Worm (Caenorhabditis elegans) whole organism, young adult: ENCODE results near the gene C33F10.8.
A peak's percentile ranks its signal among the peaks of the same experiment; 100 is the strongest.

Source experiments
- B0019.2 ChIP-seq: fragments of 200-800 bp; sonication (Bioruptor generic); conservative IDR thresholded peaks from 2 replicates; pipeline ENCODE4 v1.3.6; 2022; ENCODE audit warnings: missing genetic modification reagents, missing genetic modification characterization, missing compliant biosample characterization
- B0035.1 ChIP-seq: sonication (generic microtip); optimal IDR thresholded peaks from 2 replicates; lab custom pipeline; 2016; ENCODE audit warnings: missing genetic modification characterization, mild to moderate bottlenecking, missing compliant biosample characterization, missing genotype, missing genetic modification reagents
- B0336.3 ChIP-seq: fragments of 200-800 bp; sonication (Bioruptor generic); IDR thresholded peaks from 2 replicates; pipeline ENCODE4 v1.3.6; 2022; ENCODE audit warnings: missing genetic modification characterization, missing compliant biosample characterization
- C06A6.2 ChIP-seq: fragments of 200-800 bp; sonication (Bioruptor generic); conservative IDR thresholded peaks from 2 replicates; pipeline ENCODE4 v1.3.6; 2022; ENCODE audit warnings: missing genetic modification characterization, missing compliant biosample characterization
- C17E4.6 ChIP-seq: fragments of 200-800 bp; sonication (Bioruptor generic); IDR thresholded peaks from 2 replicates; pipeline ENCODE4 v1.3.6; 2022; ENCODE audit warnings: missing genetic modification reagents, missing genetic modification characterization, missing compliant biosample characterization
- F10E7.11 ChIP-seq: sonication (generic microtip); optimal IDR thresholded peaks from 2 replicates; lab custom pipeline; 2017; ENCODE audit warnings: mild to moderate bottlenecking, missing genetic modification characterization, moderate library complexity, missing compliant biosample characterization
- F37B4.10 ChIP-seq: fragments of 200-800 bp; sonication (Bioruptor generic); IDR thresholded peaks from 2 replicates; pipeline ENCODE4 v1.3.6; 2022; ENCODE audit warnings: missing genetic modification characterization, missing compliant biosample characterization
- F57A8.1 ChIP-seq: fragments of 200-800 bp; sonication (Bioruptor generic); optimal IDR thresholded peaks from 2 replicates; lab custom pipeline; 2018; ENCODE audit warnings: mild to moderate bottlenecking, missing genetic modification characterization, moderate library complexity, missing compliant biosample characterization
- Y79H2A.3 ChIP-seq: fragments of 200-800 bp; sonication (Bioruptor generic); conservative IDR thresholded peaks from 2 replicates; pipeline ENCODE4 v1.3.6; 2022; ENCODE audit warnings: missing genetic modification reagents, missing genetic modification characterization, missing compliant biosample characterization
- Y95B8A.8 ChIP-seq: fragments of 200-800 bp; sonication (Bioruptor generic); IDR thresholded peaks from 2 replicates; pipeline ENCODE4 v1.3.6; 2022; ENCODE audit warnings: missing genetic modification reagents, missing genetic modification characterization, missing compliant biosample characterization
- athp-1 ChIP-seq: sonication (generic microtip); optimal IDR thresholded peaks from 2 replicates; lab custom pipeline; 2017; ENCODE audit warnings: mild to moderate bottlenecking, missing genetic modification characterization, missing compliant biosample characterization
- ccch-3 ChIP-seq: fragments of 200-800 bp; sonication (Bioruptor generic); optimal IDR thresholded peaks from 2 replicates; lab custom pipeline; 2018; ENCODE audit warnings: mild to moderate bottlenecking, missing genetic modification characterization, missing compliant biosample characterization
- cebp-1 ChIP-seq, 2 experiments: fragments of 200-800 bp in 1 of 2; sonication (Bioruptor generic) in 1 of 2; sonication (generic microtip) in 1 of 2; IDR thresholded peaks in 1 of 2; optimal IDR thresholded peaks in 1 of 2; 2 replicates each; pipeline versions ENCODE4 v1.3.6 to Lab custom; 2017 to 2022; ENCODE audit warnings: missing compliant biosample characterization in 2 of 2, missing genetic modification characterization in 2 of 2, mild to moderate bottlenecking in 1 of 2, missing genetic modification reagents in 1 of 2, moderate library complexity in 1 of 2
- cebp-2 ChIP-seq: fragments of 200-800 bp; sonication (Bioruptor generic); IDR thresholded peaks from 2 replicates; pipeline ENCODE4 v1.3.6; 2022; ENCODE audit warnings: missing genetic modification characterization, missing compliant biosample characterization
- ceh-100 ChIP-seq: fragments of 200-800 bp; sonication (Bioruptor generic); IDR thresholded peaks from 2 replicates; pipeline ENCODE4 v1.3.6; 2022; ENCODE audit warnings: missing genetic modification reagents, missing genetic modification characterization, missing compliant biosample characterization
- ceh-79 ChIP-seq: sonication (generic microtip); optimal IDR thresholded peaks from 2 replicates; lab custom pipeline; 2017; ENCODE audit warnings: mild to moderate bottlenecking, missing genetic modification characterization, missing compliant biosample characterization
- chd-7 ChIP-seq: sonication (generic microtip); optimal IDR thresholded peaks from 2 replicates; lab custom pipeline; 2016; ENCODE audit warnings: mild to moderate bottlenecking, missing genetic modification characterization, moderate library complexity, missing compliant biosample characterization
- die-1 ChIP-seq: sonication (generic microtip); optimal IDR thresholded peaks from 2 replicates; lab custom pipeline; 2016; ENCODE audit warnings: missing genotype, mild to moderate bottlenecking, missing genetic modification characterization, missing compliant biosample characterization
- dox-1 ChIP-seq: fragments of 200-800 bp; sonication (Bioruptor generic); IDR thresholded peaks from 2 replicates; pipeline ENCODE4 v1.3.6; 2022; ENCODE audit warnings: missing genetic modification reagents, missing genetic modification characterization, missing compliant biosample characterization
- egl-18 ChIP-seq: fragments of 200-800 bp; sonication (Bioruptor generic); IDR thresholded peaks from 2 replicates; pipeline ENCODE4 v1.3.6; 2022; ENCODE audit warnings: missing genetic modification reagents, missing genetic modification characterization, missing compliant biosample characterization
- ets-4 ChIP-seq: fragments of 200-800 bp; sonication (Bioruptor generic); optimal IDR thresholded peaks from 2 replicates; lab custom pipeline; 2018; ENCODE audit warnings: mild to moderate bottlenecking, missing genetic modification characterization, missing compliant biosample characterization
- fkh-3 ChIP-seq: sonication (generic microtip); optimal IDR thresholded peaks from 2 replicates; lab custom pipeline; 2016; ENCODE audit warnings: mild to moderate bottlenecking, missing genetic modification characterization, missing compliant biosample characterization
- hlh-12 ChIP-seq: sonication (generic microtip); optimal IDR thresholded peaks from 2 replicates; lab custom pipeline; 2016; ENCODE audit warnings: missing genetic modification characterization, missing compliant biosample characterization
- hmg-1.2 ChIP-seq: fragments of 200-800 bp; sonication (Bioruptor generic); IDR thresholded peaks from 2 replicates; pipeline ENCODE4 v1.3.6; 2022; ENCODE audit warnings: missing genetic modification reagents, missing genetic modification characterization, missing compliant biosample characterization
- hmg-20 ChIP-seq: fragments of 200-800 bp; sonication (Bioruptor generic); IDR thresholded peaks from 2 replicates; pipeline ENCODE4 v1.3.6; 2022; ENCODE audit warnings: missing genetic modification reagents, missing genetic modification characterization, missing compliant biosample characterization
- lin-35 ChIP-seq, 3 experiments: fragments of 150-350 bp in 2 of 3; sonication (generic microtip) in 1 of 3; optimal IDR thresholded peaks; 2 replicates each; lab custom pipeline; 2014 to 2018; ENCODE audit warnings: missing biosample characterization in 3 of 3, missing genetic modification characterization in 3 of 3, missing genetic modification reagents in 3 of 3
- lin-40 ChIP-seq: sonication (generic microtip); optimal IDR thresholded peaks from 2 replicates; lab custom pipeline; 2016; ENCODE audit warnings: missing genetic modification characterization, mild to moderate bottlenecking, missing compliant biosample characterization, missing genotype, missing genetic modification reagents
- lir-1 ChIP-seq: fragments of 200-800 bp; sonication (Bioruptor generic); conservative IDR thresholded peaks from 2 replicates; pipeline ENCODE4 v1.3.6; 2022; ENCODE audit warnings: missing genetic modification reagents, missing genetic modification characterization, missing compliant biosample characterization
- lsy-27 ChIP-seq: sonication (generic microtip); optimal IDR thresholded peaks from 2 replicates; lab custom pipeline; 2017; ENCODE audit warnings: missing genetic modification characterization, mild to moderate bottlenecking, missing compliant biosample characterization, antibody characterized with exemption, missing genotype, borderline replicate concordance; ENCODE audit not compliant: insufficient read depth
- madf-3 ChIP-seq: fragments of 200-800 bp; sonication (Bioruptor generic); IDR thresholded peaks from 2 replicates; pipeline ENCODE4 v1.3.6; 2022; ENCODE audit warnings: missing genetic modification reagents, missing genetic modification characterization, missing compliant biosample characterization
- mes-4 ChIP-seq: sonication (generic microtip); optimal IDR thresholded peaks from 2 replicates; lab custom pipeline; 2016; ENCODE audit warnings: missing genotype, missing genetic modification characterization, missing compliant biosample characterization
- nfyb-1 ChIP-seq: fragments of 200-800 bp; sonication (Bioruptor generic); IDR thresholded peaks from 2 replicates; pipeline ENCODE4 v1.3.6; 2022; ENCODE audit warnings: missing genetic modification reagents, missing genetic modification characterization, missing compliant biosample characterization
- nhr-120 ChIP-seq: fragments of 200-800 bp; sonication (Bioruptor generic); IDR thresholded peaks from 2 replicates; pipeline ENCODE4 v1.3.6; 2022; ENCODE audit warnings: missing genetic modification characterization, missing compliant biosample characterization
- nhr-80 ChIP-seq: sonication (generic microtip); optimal IDR thresholded peaks from 2 replicates; lab custom pipeline; 2016; ENCODE audit warnings: missing genetic modification characterization, missing compliant biosample characterization
- pbrm-1 ChIP-seq: fragments of 200-800 bp; sonication (Bioruptor generic); IDR thresholded peaks from 2 replicates; pipeline ENCODE4 v1.3.6; 2022; ENCODE audit warnings: missing genetic modification reagents, missing genetic modification characterization, missing compliant biosample characterization
- repo-1 ChIP-seq: sonication (generic microtip); optimal IDR thresholded peaks from 2 replicates; lab custom pipeline; 2017; ENCODE audit warnings: mild to moderate bottlenecking, missing genetic modification characterization, missing compliant biosample characterization
- sdz-38 ChIP-seq: sonication (generic microtip); optimal IDR thresholded peaks from 2 replicates; lab custom pipeline; 2016; ENCODE audit warnings: missing genotype, missing genetic modification characterization, missing compliant biosample characterization
- unc-62 ChIP-seq: fragments of 150-350 bp; optimal IDR thresholded peaks from 2 replicates; lab custom pipeline; 2014; ENCODE audit warnings: missing biosample characterization, missing genetic modification reagents, missing genetic modification characterization
- xnd-1 ChIP-seq: sonication (generic microtip); optimal IDR thresholded peaks from 2 replicates; lab custom pipeline; 2016; ENCODE audit warnings: missing genotype, missing genetic modification reagents, missing genetic modification characterization, missing compliant biosample characterization
- zim-3 ChIP-seq: sonication (generic microtip); optimal IDR thresholded peaks from 2 replicates; lab custom pipeline; 2017; ENCODE audit warnings: mild to moderate bottlenecking, missing genetic modification characterization, moderate library complexity, missing compliant biosample characterization
- ztf-22 ChIP-seq: fragments of 200-800 bp; sonication (Bioruptor generic); optimal IDR thresholded peaks from 2 replicates; lab custom pipeline; 2018; ENCODE audit warnings: mild to moderate bottlenecking, missing genetic modification characterization, moderate library complexity, missing compliant biosample characterization

Gene C33F10.8

ce11 chrII:4851594-4852106, 26.6 kb upstream of the C33F10.8 start, which contains the start of gene dnj-9 (continued):
- TF ChIP-seq nhr-80 (tag; lab: Kevin White, UChicago) = peak; percentile 64
- TF ChIP-seq mes-4 (tag; lab: Kevin White, UChicago) = peak; percentile 34
- peak; percentile 91 for TF ChIP-seq pbrm-1 (GFP tag; lab: Robert Waterston, UW)
- TF ChIP-seq repo-1 (tag; lab: Kevin White, UChicago) = peak; percentile 94
- TF ChIP-seq B0019.2 (GFP tag; lab: Robert Waterston, UW) = peak; percentile 32; the same call in 1 of the 2 replicates
- TF ChIP-seq hmg-20 (GFP tag; lab: Robert Waterston, UW) = peak; percentile 85
- TF ChIP-seq ztf-22 (GFP tag; lab: Kevin White, UChicago) = no peak
- peak; percentile 78 for TF ChIP-seq lir-1
- no peak for TF ChIP-seq ceh-79 (tag; lab: Kevin White, UChicago)
- peak; percentile 83 for TF ChIP-seq xnd-1 (tag; lab: Kevin White, UChicago)
- TF ChIP-seq Y79H2A.3 (GFP tag; lab: Robert Waterston, UW) = 0 out of 2 replicates have a peak, but pooled peaks have one; percentile 11
- peak; percentile 35 for TF ChIP-seq F57A8.1 (GFP tag; lab: Kevin White, UChicago)
- no peak for TF ChIP-seq cebp-2 (GFP tag; lab: Robert Waterston, UW)
- peak; percentile 97 for TF ChIP-seq lin-40
- peak; percentile 84 for TF ChIP-seq ceh-100 (GFP tag; lab: Robert Waterston, UW)
- TF ChIP-seq lin-35 (GFP tag; optimal IDR thresholded peaks at IDR 0.05; lab: Kevin White, UChicago) = peak; percentile 86 to 99 (median 92)
- TF ChIP-seq F10E7.11 (tag; lab: Kevin White, UChicago) = no peak
- peak; percentile 72; the same call in 1 of the 2 replicates for TF ChIP-seq egl-18 (GFP tag; lab: Robert Waterston, UW)
- peak; percentile 78 for TF ChIP-seq B0035.1
- TF ChIP-seq ccch-3 (GFP tag; lab: Kevin White, UChicago) = no peak
- no peak for TF ChIP-seq ets-4 (GFP tag; lab: Kevin White, UChicago)
- no peak for TF ChIP-seq zim-3 (tag; lab: Kevin White, UChicago)
- TF ChIP-seq F37B4.10 (GFP tag; lab: Robert Waterston, UW) = no peak
- peak; percentile 53 for TF ChIP-seq die-1 (tag; lab: Kevin White, UChicago)
- no peak for TF ChIP-seq sdz-38 (tag; lab: Kevin White, UChicago)
- TF ChIP-seq madf-3 (GFP tag; lab: Robert Waterston, UW) = peak; percentile 92
- no peak for TF ChIP-seq fkh-3 (tag; lab: Kevin White, UChicago)
- TF ChIP-seq chd-7 (tag; lab: Kevin White, UChicago) = peak; percentile 81
- peak; percentile 54 for TF ChIP-seq cebp-1 (GFP tag; IDR thresholded peaks at IDR 0.05; lab: Robert Waterston, UW)
- TF ChIP-seq cebp-1 (tag; optimal IDR thresholded peaks at IDR 0.05; lab: Kevin White, UChicago) = peak; percentile 92
- peak; percentile 66 for TF ChIP-seq athp-1 (tag; lab: Kevin White, UChicago)
- peak; percentile 91 for TF ChIP-seq C06A6.2
- peak; percentile 95 for TF ChIP-seq nfyb-1
- no peak for TF ChIP-seq unc-62 (GFP tag; lab: Kevin White, UChicago)
- TF ChIP-seq hlh-12 = no peak
- peak; percentile 95 for TF ChIP-seq dox-1 (GFP tag; lab: Robert Waterston, UW)
- peak; percentile 93 for TF ChIP-seq B0336.3 (GFP tag; lab: Robert Waterston, UW)
- TF ChIP-seq C17E4.6 (GFP tag; lab: Robert Waterston, UW) = peak; percentile 88
- peak; percentile 77; the same call in 1 of the 2 replicates for TF ChIP-seq Y95B8A.8 (GFP tag; lab: Robert Waterston, UW)
- peak; percentile 73 for TF ChIP-seq hmg-1.2
- TF ChIP-seq nhr-120 = no peak
- no peak for TF ChIP-seq lsy-27
